Fruit fly (Drosophila melanogaster) whole organism, embryonic: ENCODE measurements around the gene PRL-1.

Experiments
- ATbp ChIP-seq: fragments of 200-800 bp; sonication (Bioruptor generic); optimal IDR thresholded peaks from 2 replicates; lab custom pipeline; 2017; ENCODE audit warnings: missing biosample characterization, mild to moderate bottlenecking, missing genetic modification characterization, missing genetic modification reagents
- B-H1 ChIP-seq: fragments of 200-800 bp; sonication (Bioruptor generic); IDR thresholded peaks from 3 replicates; pipeline ENCODE4 v1.3.6; 2022; ENCODE audit warnings: missing biosample characterization, missing genetic modification characterization
- CG10209 ChIP-seq: fragments of 200-800 bp; sonication (Bioruptor generic); optimal IDR thresholded peaks from 3 replicates; lab custom pipeline; 2017; ENCODE audit warnings: missing biosample characterization, mild to moderate bottlenecking, missing genetic modification characterization, missing genetic modification reagents
- CG10543 ChIP-seq: fragments of 200-800 bp; sonication (Bioruptor generic); optimal IDR thresholded peaks from 3 replicates; lab custom pipeline; 2017; ENCODE audit warnings: missing biosample characterization, mild to moderate bottlenecking, missing genetic modification characterization, moderate library complexity
- CG10654 ChIP-seq: fragments of 200-800 bp; sonication (Bioruptor generic); optimal IDR thresholded peaks from 2 replicates; lab custom pipeline; 2016; ENCODE audit warnings: missing biosample characterization, missing genetic modification characterization
- CG12942 ChIP-seq: fragments of 200-800 bp; sonication (Bioruptor generic); optimal IDR thresholded peaks from 3 replicates; lab custom pipeline; 2016; ENCODE audit warnings: missing biosample characterization, missing genetic modification characterization
- CG13287 ChIP-seq: fragments of 200-800 bp; sonication (Bioruptor generic); IDR thresholded peaks from 2 replicates; pipeline ENCODE4 v1.3.6; 2022; ENCODE audit warnings: missing biosample characterization, missing genetic modification characterization; ENCODE audit not compliant: partially characterized antibody
- CG13424 ChIP-seq: fragments of 200-800 bp; sonication (Bioruptor generic); optimal IDR thresholded peaks from 2 replicates; lab custom pipeline; 2019; ENCODE audit warnings: missing biosample characterization, mild to moderate bottlenecking, missing genetic modification characterization, moderate library complexity
- CG15601 ChIP-seq: fragments of 200-800 bp; sonication (Bioruptor generic); optimal IDR thresholded peaks from 3 replicates; lab custom pipeline; 2019; ENCODE audit warnings: missing biosample characterization, mild to moderate bottlenecking, missing genetic modification characterization, moderate library complexity
- CG18476 ChIP-seq: fragments of 200-800 bp; sonication (Bioruptor generic); optimal IDR thresholded peaks from 2 replicates; lab custom pipeline; 2016; ENCODE audit warnings: missing biosample characterization, mild to moderate bottlenecking, missing genetic modification characterization
- CG31441 ChIP-seq: fragments of 200-800 bp; sonication (Bioruptor generic); IDR thresholded peaks from 2 replicates; pipeline ENCODE4 v1.3.6; 2022; ENCODE audit warnings: missing biosample characterization, missing genetic modification characterization
- CG3163 ChIP-seq: fragments of 200-800 bp; sonication (Bioruptor generic); optimal IDR thresholded peaks from 3 replicates; lab custom pipeline; 2016; ENCODE audit warnings: missing biosample characterization, missing genetic modification characterization
- CG4424 ChIP-seq: fragments of 200-800 bp; sonication (Bioruptor generic); optimal IDR thresholded peaks from 3 replicates; lab custom pipeline; 2016; ENCODE audit warnings: missing biosample characterization, missing genetic modification characterization
- CG4707 ChIP-seq: fragments of 200-800 bp; sonication (Bioruptor generic); optimal IDR thresholded peaks from 2 replicates; lab custom pipeline; 2018; ENCODE audit warnings: missing biosample characterization, mild to moderate bottlenecking, missing genetic modification characterization, moderate library complexity
- CG4730 ChIP-seq: fragments of 200-800 bp; sonication (Bioruptor generic); IDR thresholded peaks from 2 replicates; pipeline ENCODE4 v1.3.6; 2022; ENCODE audit warnings: missing biosample characterization, missing genetic modification characterization
- CG9932 ChIP-seq: fragments of 200-800 bp; sonication (Bioruptor generic); IDR thresholded peaks from 2 replicates; pipeline ENCODE4 v1.3.6; 2022; ENCODE audit warnings: missing biosample characterization, missing genetic modification characterization
- CoRest ChIP-seq: fragments of 200-800 bp; sonication (Bioruptor generic); optimal IDR thresholded peaks from 3 replicates; lab custom pipeline; 2018; ENCODE audit warnings: missing biosample characterization, mild to moderate bottlenecking, missing genetic modification characterization, moderate library complexity
- Dek ChIP-seq: fragments of 200-800 bp; sonication (Bioruptor generic); optimal IDR thresholded peaks from 3 replicates; lab custom pipeline; 2019; ENCODE audit warnings: missing biosample characterization, mild to moderate bottlenecking, missing genetic modification characterization, moderate library complexity
- Dip2 ChIP-seq: fragments of 200-800 bp; sonication (Bioruptor generic); IDR thresholded peaks from 2 replicates; pipeline ENCODE4 v1.3.6; 2022; ENCODE audit warnings: missing biosample characterization, missing genetic modification characterization
- Dp ChIP-seq: fragments of 200-800 bp; sonication (Bioruptor generic); optimal IDR thresholded peaks from 2 replicates; lab custom pipeline; 2018; ENCODE audit warnings: missing biosample characterization, mild to moderate bottlenecking, missing genetic modification characterization, moderate library complexity
- Drgx ChIP-seq: fragments of 200-800 bp; sonication (Bioruptor generic); IDR thresholded peaks from 2 replicates; pipeline ENCODE4 v1.3.6; 2022; ENCODE audit warnings: missing biosample characterization, missing genetic modification characterization
- E2f2 ChIP-seq: fragments of 200-800 bp; sonication (Bioruptor generic); IDR thresholded peaks from 2 replicates; pipeline ENCODE4 v1.3.6; 2022; ENCODE audit warnings: missing biosample characterization, missing genetic modification characterization
- Eip74EF ChIP-seq, 2 experiments: fragments of 200-800 bp in 1 of 2; fragments of >200 bp in 1 of 2; sonication (Bioruptor generic) in 1 of 2; optimal IDR thresholded peaks; 2 replicates each; lab custom pipeline; 2017 to 2019; ENCODE audit warnings: missing biosample characterization in 2 of 2, missing genetic modification characterization in 2 of 2, mild to moderate bottlenecking in 1 of 2, moderate library complexity in 1 of 2
- Elba2 ChIP-seq: fragments of 200-800 bp; sonication (Bioruptor generic); optimal IDR thresholded peaks from 3 replicates; lab custom pipeline; 2016; ENCODE audit warnings: missing biosample characterization, missing genetic modification characterization
- HLH4C ChIP-seq: fragments of 200-800 bp; sonication (Bioruptor generic); IDR thresholded peaks from 3 replicates; pipeline ENCODE4 v1.3.6; 2022; ENCODE audit warnings: missing biosample characterization, missing genetic modification characterization; ENCODE audit not compliant: partially characterized antibody
- HLH54F ChIP-seq: fragments of 200-800 bp; sonication (Bioruptor generic); optimal IDR thresholded peaks from 3 replicates; lab custom pipeline; 2016; ENCODE audit warnings: missing biosample characterization, missing genetic modification characterization
- Hmx ChIP-seq: fragments of 200-800 bp; sonication (Bioruptor generic); optimal IDR thresholded peaks from 2 replicates; lab custom pipeline; 2016; ENCODE audit warnings: missing biosample characterization, missing genetic modification characterization
- Ssrp ChIP-seq: fragments of 200-800 bp; sonication (Bioruptor generic); optimal IDR thresholded peaks from 2 replicates; lab custom pipeline; 2018; ENCODE audit warnings: missing biosample characterization, mild to moderate bottlenecking, missing genetic modification characterization, moderate library complexity
- Stat92E ChIP-seq, 3 experiments: fragments of >200 bp in 2 of 3; fragments of 200-800 bp in 1 of 3; sonication (Bioruptor generic) in 1 of 3; optimal IDR thresholded peaks; 2 replicates each; lab custom pipeline; 2017 to 2019; ENCODE audit warnings: missing biosample characterization in 3 of 3, missing genetic modification characterization in 3 of 3, mild to moderate bottlenecking in 1 of 3, moderate library complexity in 1 of 3
- TFAM ChIP-seq: fragments of 200-800 bp; sonication (Bioruptor generic); optimal IDR thresholded peaks from 2 replicates; lab custom pipeline; 2017; ENCODE audit warnings: missing biosample characterization, missing genetic modification characterization, inconsistent platforms
- crc ChIP-seq: fragments of 200-800 bp; sonication (Bioruptor generic); optimal IDR thresholded peaks from 2 replicates; lab custom pipeline; 2016; ENCODE audit warnings: missing biosample characterization, missing genetic modification characterization
- dimm ChIP-seq: fragments of 200-800 bp; sonication (Bioruptor generic); IDR thresholded peaks from 2 replicates; pipeline ENCODE4 v1.3.6; 2022; ENCODE audit warnings: missing biosample characterization, missing genetic modification characterization
- dm ChIP-seq: fragments of 200-800 bp; sonication (Bioruptor generic); optimal IDR thresholded peaks from 3 replicates; lab custom pipeline; 2016; ENCODE audit warnings: missing biosample characterization, missing genetic modification characterization
- fu2 ChIP-seq: fragments of 200-800 bp; sonication (Bioruptor generic); optimal IDR thresholded peaks from 2 replicates; lab custom pipeline; 2016; ENCODE audit warnings: missing biosample characterization, missing genetic modification characterization
- grn ChIP-seq: fragments of 200-800 bp; sonication (Bioruptor generic); optimal IDR thresholded peaks from 3 replicates; lab custom pipeline; 2017; ENCODE audit warnings: missing biosample characterization, missing genetic modification characterization
- lab ChIP-seq: fragments of 200-800 bp; sonication (Bioruptor generic); optimal IDR thresholded peaks from 3 replicates; lab custom pipeline; 2017; ENCODE audit warnings: missing biosample characterization, missing genetic modification characterization, mild to moderate bottlenecking, moderate library complexity, missing genetic modification reagents
- lola ChIP-seq, 3 experiments: fragments of >200 bp in 2 of 3; fragments of 200-800 bp in 1 of 3; sonication (Bioruptor generic) in 1 of 3; optimal IDR thresholded peaks; 2 replicates each; lab custom pipeline; 2017 to 2019; ENCODE audit warnings: missing biosample characterization in 3 of 3, missing genetic modification characterization in 3 of 3, mild to moderate bottlenecking in 1 of 3, moderate library complexity in 1 of 3
- nau ChIP-seq: fragments of 200-800 bp; sonication (Bioruptor generic); optimal IDR thresholded peaks from 3 replicates; lab custom pipeline; 2017; ENCODE audit warnings: missing biosample characterization, mild to moderate bottlenecking, missing genetic modification characterization, missing genetic modification reagents
- p53 ChIP-seq: fragments of 200-800 bp; sonication (Bioruptor generic); optimal IDR thresholded peaks from 2 replicates; lab custom pipeline; 2016; ENCODE audit warnings: missing biosample characterization, missing genetic modification characterization
- rib ChIP-seq: fragments of 200-800 bp; sonication (Bioruptor generic); IDR thresholded peaks from 2 replicates; pipeline ENCODE4 v1.3.6; 2022; ENCODE audit warnings: missing biosample characterization, missing genetic modification characterization
- sima ChIP-seq: fragments of 200-800 bp; sonication (Bioruptor generic); optimal IDR thresholded peaks from 2 replicates; lab custom pipeline; 2016; ENCODE audit warnings: missing biosample characterization, missing genetic modification characterization
- slou ChIP-seq: fragments of 200-800 bp; sonication (Bioruptor generic); optimal IDR thresholded peaks from 3 replicates; lab custom pipeline; 2016; ENCODE audit warnings: missing biosample characterization, missing genetic modification characterization
- tin ChIP-seq: fragments of 200-800 bp; sonication (Bioruptor generic); optimal IDR thresholded peaks from 3 replicates; lab custom pipeline; 2016; ENCODE audit warnings: missing biosample characterization, missing genetic modification characterization
- trh ChIP-seq: fragments of 200-800 bp; sonication (Bioruptor generic); optimal IDR thresholded peaks from 2 replicates; lab custom pipeline; 2016; ENCODE audit warnings: missing biosample characterization, missing genetic modification characterization
- zen ChIP-seq: fragments of 200-800 bp; sonication (Bioruptor generic); optimal IDR thresholded peaks from 3 replicates; lab custom pipeline; 2018; ENCODE audit warnings: missing biosample characterization, mild to moderate bottlenecking, missing genetic modification characterization, moderate library complexity
- zfh1 ChIP-seq: fragments of 200-800 bp; sonication (Bioruptor generic); IDR thresholded peaks from 3 replicates; pipeline ENCODE4 v1.3.6; 2022; ENCODE audit warnings: missing biosample characterization, missing genetic modification characterization

PRL-1 gene

DNA sequence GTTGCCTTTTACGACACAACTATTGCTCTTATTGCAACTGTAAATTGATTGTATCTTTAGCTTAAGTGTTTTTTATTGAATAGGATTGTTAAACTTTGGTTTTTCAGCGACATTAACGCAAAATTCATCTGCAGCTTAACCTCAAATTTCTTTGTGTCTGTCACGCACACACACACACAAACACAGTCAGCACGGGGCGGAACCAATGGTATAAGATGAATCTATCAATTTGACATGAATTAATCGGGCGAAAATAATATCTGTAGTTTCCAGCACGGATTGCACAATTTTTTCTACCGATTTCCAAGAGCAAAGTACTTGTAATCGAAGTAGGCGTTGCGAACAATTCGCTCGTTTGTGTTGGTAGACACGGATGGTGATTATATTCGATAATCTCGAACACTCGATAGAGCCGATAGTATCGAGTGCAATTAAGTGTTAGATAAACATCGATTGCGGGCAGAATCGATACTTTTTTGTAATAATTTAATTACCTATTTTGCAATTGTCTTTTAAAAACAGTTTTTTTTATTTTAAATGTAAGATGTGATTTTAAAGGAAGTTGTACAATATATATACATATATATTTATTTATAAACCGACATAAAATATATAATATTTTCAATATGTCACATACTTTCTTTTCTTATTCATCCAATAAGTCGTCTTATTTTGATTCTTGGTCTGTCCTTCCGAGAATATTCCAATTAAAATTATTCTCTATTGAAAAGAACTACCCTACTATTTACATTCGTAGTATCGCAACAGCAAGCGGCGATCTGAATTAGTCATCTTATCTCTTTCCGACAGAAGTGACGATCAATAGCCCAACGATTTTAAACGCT is at the start of gene PRL-1, which contains the start of gene EndoGI (continued):
- TF ChIP-seq Dek (peak; percentile 77), p53 (no peak), slou (GFP tag; lab: Kevin White, UChicago) (peak; percentile 74), CG4424 (GFP tag; lab: Kevin White, UChicago) (peak; percentile 63), TFAM (GFP tag; lab: Kevin White, UChicago) (no peak), CG10654 (GFP tag; lab: Kevin White, UChicago) (peak; percentile 65), B-H1 (GFP tag; lab: Robert Waterston, UW) (peak; percentile 59; the same call in 1 of the 3 replicates), HLH4C (peak; percentile 99), trh (GFP tag; lab: Kevin White, UChicago) (peak; percentile 49)
- TF ChIP-seq, all 482 proteins: peak for 295

DNA sequence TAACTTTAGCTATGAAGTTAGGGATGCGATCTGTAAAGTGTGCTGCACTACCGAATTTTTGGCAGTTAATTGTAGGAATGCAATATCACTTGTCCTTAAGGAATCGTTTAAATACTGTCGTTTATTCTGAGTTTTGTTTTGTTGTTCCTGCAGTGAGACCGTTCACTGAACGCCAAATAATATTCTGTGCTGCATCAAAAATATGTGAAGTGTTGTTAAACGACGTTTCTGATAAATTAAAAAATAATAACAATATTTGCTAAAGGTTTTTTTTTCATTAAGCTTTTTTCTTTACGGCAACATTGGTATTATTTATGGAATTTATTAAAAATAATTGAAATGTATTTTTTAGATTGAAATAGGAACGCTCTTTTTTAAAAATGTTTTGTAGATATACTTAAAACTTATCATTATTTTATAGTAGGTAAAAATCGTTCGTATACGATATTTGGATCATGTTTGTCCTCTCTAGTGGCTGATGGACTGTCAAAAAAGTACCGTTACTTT is 45.4 kb upstream of the PRL-1 start, which contains the start of gene GMF:
Gene GMF (minus strand): TSS at position 182 of the 507 bp plus-strand sequence.
- TF ChIP-seq zfh1 (GFP tag; lab: Robert Waterston, UW) (no peak), Eip74EF (GFP tag; optimal IDR thresholded peaks at IDR 0.05; lab: Kevin White, UChicago) (peak in 1 of 2 experiments; percentile 0), sima (no peak), Drgx (GFP tag; lab: Robert Waterston, UW) (no peak), CG31441 (GFP tag; lab: Robert Waterston, UW) (no peak; the same call in none of the 2 replicates), Dp (peak; percentile 13), CoRest (tag; lab: Kevin White, UChicago) (peak; percentile 72), Dip2 (no peak), CG10209 (GFP tag; lab: Kevin White, UChicago) (peak; percentile 10), lab (peak; percentile 52), HLH54F (GFP tag; lab: Kevin White, UChicago) (peak; percentile 7), CG18476 (GFP tag; lab: Kevin White, UChicago) (peak; percentile 29), grn (GFP tag; lab: Kevin White, UChicago) (peak; percentile 50), dm (GFP tag; lab: Kevin White, UChicago) (no peak), lola (GFP tag; optimal IDR thresholded peaks at IDR 0.05; lab: Kevin White, UChicago) (peak in 1 of 3 experiments; percentile 62), CG4707 (GFP tag; lab: Kevin White, UChicago) (no peak), CG13287 (GFP tag; lab: Robert Waterston, UW) (0 out of 2 replicates have a peak, but pooled peaks have one; percentile 25), Hmx (GFP tag; lab: Kevin White, UChicago) (peak; percentile 25), CG15601 (tag; lab: Kevin White, UChicago) (peak; percentile 53), zen (tag; lab: Kevin White, UChicago) (peak; percentile 62), tin (GFP tag; lab: Kevin White, UChicago) (peak; percentile 37), E2f2 (GFP tag; lab: Robert Waterston, UW) (peak; percentile 38; the same call in 1 of the 2 replicates), CG12942 (GFP tag; lab: Kevin White, UChicago) (no peak), CG10543 (GFP tag; lab: Kevin White, UChicago) (no peak), crc (GFP tag; lab: Kevin White, UChicago) (no peak), Ssrp (peak; percentile 41), CG13424 (tag; lab: Kevin White, UChicago) (peak; percentile 25), CG9932 (GFP tag; lab: Robert Waterston, UW) (peak; percentile 45), CG4730 (GFP tag; lab: Robert Waterston, UW) (no peak), fu2 (GFP tag; lab: Kevin White, UChicago) (no peak), nau (GFP tag; lab: Kevin White, UChicago) (no peak), rib (GFP tag; lab: Robert Waterston, UW) (no peak), Stat92E (GFP tag; optimal IDR thresholded peaks at IDR 0.05; lab: Kevin White, UChicago) (no peak), CG3163 (GFP tag; lab: Kevin White, UChicago) (no peak), ATbp (GFP tag; lab: Kevin White, UChicago) (no peak), dimm (GFP tag; lab: Robert Waterston, UW) (no peak), Elba2 (GFP tag; lab: Kevin White, UChicago) (no peak)
